Worm (Caenorhabditis elegans): Measurements from ENCODE around the gene ZK632.11.

DNA sequence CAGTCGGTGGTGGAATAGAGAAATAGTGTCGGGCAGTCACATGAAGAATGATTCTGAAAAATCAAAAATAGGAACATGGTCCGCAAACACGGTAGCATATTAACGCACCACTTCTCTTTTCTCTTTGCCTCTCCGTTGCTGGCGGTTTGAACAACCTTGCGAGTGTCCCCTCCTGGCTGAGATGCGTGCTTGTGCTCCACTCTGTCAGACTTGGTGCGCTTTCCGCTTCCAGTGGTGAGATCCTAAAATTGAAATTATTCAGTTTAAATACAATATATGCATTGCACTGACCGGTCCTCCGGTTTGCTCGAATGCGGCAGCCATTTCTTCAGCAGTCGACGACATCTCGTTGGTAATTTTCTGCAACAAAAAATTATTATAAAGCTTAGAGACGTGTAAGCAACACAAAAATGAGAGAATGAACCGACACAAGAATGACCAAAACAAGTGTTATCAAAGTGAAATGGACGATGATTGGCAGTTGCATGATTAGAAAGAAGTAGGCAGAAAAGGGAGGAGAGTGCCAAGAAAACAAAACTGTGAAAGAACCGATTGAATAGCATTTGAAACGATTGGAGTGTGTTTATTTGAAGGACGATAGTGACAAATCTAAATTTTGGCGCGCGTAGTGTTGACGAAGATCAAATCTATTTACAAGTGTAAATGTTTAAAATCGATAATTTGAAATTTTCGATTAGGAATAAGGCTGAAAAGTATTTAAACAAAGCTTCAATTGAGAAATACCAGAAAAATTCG, 2.5 kb upstream of the ZK632.11 start, which contains the start of gene ZK632.9:
- TF ChIP-seq nhr-77 (tag; optimal IDR thresholded peaks at IDR 0.05): no peak
- no peak for TF ChIP-seq lsy-2 (tag; optimal IDR thresholded peaks at IDR 0.05)
- no peak for TF ChIP-seq nhr-237 (tag; optimal IDR thresholded peaks at IDR 0.05)
- TF ChIP-seq ama-1 (optimal IDR thresholded peaks at IDR 0.05): no peak
- no peak for TF ChIP-seq unc-62 (GFP tag; optimal IDR thresholded peaks at IDR 0.05)
